Worm (Caenorhabditis elegans) whole organism, young adult: ENCODE results near the gene srh-301.

ENCODE experiments used
- T07F8.4 ChIP-seq: sonication (generic microtip); optimal IDR thresholded peaks from 2 replicates; lab custom pipeline; 2016; ENCODE audit warnings: mild to moderate bottlenecking, missing genetic modification characterization, moderate library complexity, missing compliant biosample characterization
- ama-1 ChIP-seq, 3 experiments: fragments of 150-350 bp in 1 of 3; sonication (generic microtip) in 2 of 3; optimal IDR thresholded peaks; 2 replicates each; lab custom pipeline; 2014 to 2018; ENCODE audit warnings: missing biosample characterization in 2 of 3, missing genetic modification characterization in 2 of 3, missing genetic modification reagents in 2 of 3
- die-1 ChIP-seq: sonication (generic microtip); optimal IDR thresholded peaks from 2 replicates; lab custom pipeline; 2016; ENCODE audit warnings: missing genotype, mild to moderate bottlenecking, missing genetic modification characterization, missing compliant biosample characterization
- lin-26 ChIP-seq: fragments of 200-800 bp; sonication (Bioruptor generic); IDR thresholded peaks from 2 replicates; pipeline ENCODE4 v1.3.6; 2022; ENCODE audit warnings: missing genetic modification reagents, missing genetic modification characterization, missing compliant biosample characterization
- madf-10 ChIP-seq: sonication (generic microtip); optimal IDR thresholded peaks from 2 replicates; lab custom pipeline; 2016; ENCODE audit warnings: mild to moderate bottlenecking, missing genetic modification characterization, missing compliant biosample characterization
- nfya-1 ChIP-seq: sonication (generic microtip); optimal IDR thresholded peaks from 2 replicates; lab custom pipeline; 2017; ENCODE audit warnings: antibody characterized with exemption, missing compliant biosample characterization, missing genetic modification characterization, borderline replicate concordance; ENCODE audit not compliant: insufficient read depth
- pha-4 ChIP-seq: fragments of 150-350 bp; sonication (generic microtip); optimal IDR thresholded peaks from 2 replicates; lab custom pipeline; 2014; ENCODE audit warnings: missing biosample characterization, missing genetic modification reagents, missing genetic modification characterization
- ztf-22 ChIP-seq: fragments of 200-800 bp; sonication (Bioruptor generic); optimal IDR thresholded peaks from 2 replicates; lab custom pipeline; 2018; ENCODE audit warnings: mild to moderate bottlenecking, missing genetic modification characterization, moderate library complexity, missing compliant biosample characterization

DNA sequence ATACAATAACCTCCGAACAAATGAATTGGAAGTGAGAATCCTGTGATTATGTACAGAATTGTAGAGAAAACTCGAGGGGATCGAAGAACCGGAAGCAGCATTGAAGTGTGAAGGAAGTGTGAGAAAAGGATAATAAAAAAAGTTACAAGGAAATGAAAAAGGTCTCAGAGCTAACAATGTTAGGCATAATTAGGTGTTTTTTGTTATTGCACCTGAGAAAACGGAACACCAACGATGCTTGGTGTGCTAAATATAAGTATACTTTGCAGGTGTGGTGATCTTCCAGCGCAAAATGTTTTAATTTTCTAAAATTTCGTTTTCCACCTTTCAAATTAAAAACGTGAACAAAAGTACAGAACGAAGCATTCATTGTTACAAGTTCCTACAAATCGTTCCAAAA lies 19.4 kb downstream of the srh-301 start, which contains the start of gene srh-286:
- TF ChIP-seq ztf-22 (GFP tag; lab: Kevin White, UChicago) (no peak), T07F8.4 (tag; lab: Kevin White, UChicago) (no peak), ama-1 (optimal IDR thresholded peaks at IDR 0.05; lab: Kevin White, UChicago) (no peak), ama-1 (GFP tag; optimal IDR thresholded peaks at IDR 0.05; lab: Kevin White, UChicago) (no peak), die-1 (no peak), lin-26 (no peak), pha-4 (tag; lab: Kevin White, UChicago) (no peak), madf-10 (tag; lab: Kevin White, UChicago) (no peak), nfya-1 (tag; lab: Kevin White, UChicago) (no peak)
